Fruit fly (Drosophila melanogaster) S2 (cell line): Measurements from ENCODE around the gene CG43673.

Source experiments
- CG8478 ChIP-seq: fragments of >200 bp; optimal IDR thresholded peaks from 2 replicates; lab custom pipeline; 2018
- CTCF ChIP-seq, 2 experiments: fragments of >200 bp; optimal IDR thresholded peaks; 2 replicates each; lab custom pipeline; 2018

DNA sequence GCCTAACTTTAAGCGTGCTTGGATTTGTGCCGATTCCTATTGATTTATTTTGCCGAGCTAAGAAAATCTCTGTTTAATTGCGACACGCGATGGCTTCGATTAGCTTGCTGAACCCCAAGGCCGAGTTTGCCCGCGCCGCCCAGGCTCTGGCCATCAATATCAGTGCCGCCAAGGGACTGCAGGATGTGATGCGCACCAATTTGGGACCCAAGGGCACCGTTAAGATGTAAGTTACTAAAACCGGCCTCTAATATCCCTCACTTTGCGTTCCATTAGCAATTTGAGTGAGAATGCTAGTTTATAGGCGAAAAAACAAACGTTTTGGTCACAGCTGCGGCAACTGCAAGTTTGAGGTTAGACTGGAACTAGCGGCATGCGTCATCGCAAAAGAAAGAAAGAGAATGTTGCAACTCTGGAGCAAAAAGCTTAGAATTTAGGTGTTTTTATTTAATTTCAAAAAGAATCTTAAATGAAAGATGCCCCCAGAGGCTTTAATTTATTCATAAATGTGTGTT, 32.2 kb upstream of the CG43673 start:
- TF ChIP-seq CG8478 (lab: Kevin White, UChicago) (no peak), CTCF (optimal IDR thresholded peaks at IDR 0.05; lab: Kevin White, UChicago) (no peak)
